Worm (Caenorhabditis elegans) whole organism, L4 larva: Measurements from ENCODE around the gene dohh-1.
A peak's percentile ranks its signal among the peaks of the same experiment; 100 is the strongest.

Source experiments
- D1046.2 ChIP-seq: fragments of 200-800 bp; sonication (Bioruptor generic); IDR thresholded peaks from 2 replicates; pipeline ENCODE4 v1.3.6; 2022; ENCODE audit warnings: missing genetic modification characterization, missing compliant biosample characterization
- F26F4.8 ChIP-seq: fragments of 200-800 bp; sonication (Bioruptor generic); conservative IDR thresholded peaks from 2 replicates; pipeline ENCODE4 v1.3.6; 2022; ENCODE audit warnings: missing genetic modification characterization, missing compliant biosample characterization
- F37D6.2 ChIP-seq: sonication (generic microtip); optimal IDR thresholded peaks from 2 replicates; lab custom pipeline; 2016; ENCODE audit warnings: mild to moderate bottlenecking, missing genetic modification characterization, missing compliant biosample characterization
- F44E2.7 ChIP-seq: fragments of 200-800 bp; sonication (Bioruptor generic); IDR thresholded peaks from 2 replicates; pipeline ENCODE4 v2.1.2; 2022; ENCODE audit warnings: missing genetic modification characterization, missing compliant biosample characterization
- F49E8.2 ChIP-seq: sonication (generic microtip); optimal IDR thresholded peaks from 2 replicates; lab custom pipeline; 2016; ENCODE audit warnings: missing compliant biosample characterization, mild to moderate bottlenecking, missing genetic modification characterization, borderline replicate concordance
- T20F7.1 ChIP-seq: fragments of 200-800 bp; sonication (Bioruptor generic); optimal IDR thresholded peaks from 2 replicates; lab custom pipeline; 2018; ENCODE audit warnings: mild to moderate bottlenecking, missing genetic modification characterization, missing compliant biosample characterization
- T26A8.4 ChIP-seq: fragments of 200-800 bp; sonication (Bioruptor generic); IDR thresholded peaks from 2 replicates; pipeline ENCODE4 v1.3.6; 2022; ENCODE audit warnings: missing genetic modification characterization, missing compliant biosample characterization
- Y105C5A.15 ChIP-seq: fragments of 200-800 bp; sonication (Bioruptor generic); IDR thresholded peaks from 2 replicates; pipeline ENCODE4 v1.3.6; 2022; ENCODE audit warnings: missing genetic modification characterization, missing compliant biosample characterization
- Y48G9A.11 ChIP-seq: fragments of 200-800 bp; sonication (Bioruptor generic); IDR thresholded peaks from 2 replicates; pipeline ENCODE4 v1.3.6; 2022; ENCODE audit warnings: missing genetic modification reagents, missing genetic modification characterization, missing compliant biosample characterization
- Y5F2A.4 ChIP-seq: fragments of 200-800 bp; sonication (Bioruptor generic); optimal IDR thresholded peaks from 2 replicates; lab custom pipeline; 2018; ENCODE audit warnings: mild to moderate bottlenecking, missing genetic modification characterization, missing compliant biosample characterization
- Y75B8A.6 ChIP-seq: fragments of 200-800 bp; sonication (Bioruptor generic); IDR thresholded peaks from 2 replicates; pipeline ENCODE4 v1.3.6; 2022; ENCODE audit warnings: missing genetic modification reagents, missing genetic modification characterization, missing compliant biosample characterization
- ZK546.5 ChIP-seq, 2 experiments: sonication (generic microtip); optimal IDR thresholded peaks; 2 replicates each; lab custom pipeline; 2017; ENCODE audit warnings: missing biosample characterization in 2 of 2, missing genetic modification characterization in 2 of 2
- ama-1 ChIP-seq: fragments of 150-350 bp; optimal IDR thresholded peaks from 2 replicates; lab custom pipeline; 2014; ENCODE audit warnings: inconsistent platforms, mixed read lengths
- ceh-32 ChIP-seq: sonication (generic microtip); optimal IDR thresholded peaks from 2 replicates; lab custom pipeline; 2016; ENCODE audit warnings: mild to moderate bottlenecking, missing genetic modification characterization, missing compliant biosample characterization; ENCODE audit not compliant: poor library complexity
- ceh-82 ChIP-seq: sonication (generic microtip); optimal IDR thresholded peaks from 2 replicates; lab custom pipeline; 2017; ENCODE audit warnings: missing biosample characterization, missing genetic modification characterization
- cey-2 ChIP-seq: sonication (generic microtip); optimal IDR thresholded peaks from 3 replicates; lab custom pipeline; 2017; ENCODE audit warnings: missing genetic modification characterization, mild to moderate bottlenecking, missing compliant biosample characterization, antibody characterized with exemption, borderline replicate concordance; ENCODE audit not compliant: insufficient read depth
- daf-12 ChIP-seq: fragments of 150-350 bp; optimal IDR thresholded peaks from 2 replicates; lab custom pipeline; 2014; ENCODE audit warnings: missing biosample characterization, missing genetic modification reagents, missing genetic modification characterization
- daf-19 ChIP-seq: fragments of 200-800 bp; sonication (Bioruptor generic); conservative IDR thresholded peaks from 2 replicates; pipeline ENCODE4 v1.3.6; 2022; ENCODE audit warnings: missing genetic modification characterization, missing compliant biosample characterization
- dmd-9 ChIP-seq: fragments of 200-800 bp; sonication (Bioruptor generic); IDR thresholded peaks from 2 replicates; pipeline ENCODE4 v1.3.6; 2022; ENCODE audit warnings: missing genetic modification reagents, missing genetic modification characterization, missing compliant biosample characterization
- dpl-1 ChIP-seq: fragments of 150-350 bp; optimal IDR thresholded peaks from 2 replicates; lab custom pipeline; 2014; ENCODE audit warnings: missing biosample characterization, missing genetic modification reagents, missing genetic modification characterization
- dve-1 ChIP-seq: sonication (generic microtip); optimal IDR thresholded peaks from 2 replicates; lab custom pipeline; 2017; ENCODE audit warnings: antibody characterized with exemption, mild to moderate bottlenecking, missing genetic modification characterization, missing compliant biosample characterization; ENCODE audit not compliant: insufficient read depth
- fkh-10 ChIP-seq: fragments of 150-350 bp; optimal IDR thresholded peaks from 2 replicates; lab custom pipeline; 2014; ENCODE audit warnings: missing biosample characterization, missing genetic modification reagents, missing genetic modification characterization
- gei-8 ChIP-seq: fragments of 200-800 bp; sonication (Bioruptor generic); optimal IDR thresholded peaks from 2 replicates; lab custom pipeline; 2018; ENCODE audit warnings: mild to moderate bottlenecking, missing genetic modification characterization, missing compliant biosample characterization
- hif-1 ChIP-seq, 2 experiments: sonication (generic microtip); optimal IDR thresholded peaks; 2 replicates each; lab custom pipeline; 2016 to 2017; ENCODE audit warnings: missing compliant biosample characterization in 2 of 2, missing genetic modification characterization in 2 of 2, missing genetic modification reagents in 2 of 2, missing genotype in 2 of 2, mild to moderate bottlenecking in 1 of 2
- hlh-11 ChIP-seq: fragments of 200-800 bp; sonication (Bioruptor generic); optimal IDR thresholded peaks from 2 replicates; lab custom pipeline; 2018; ENCODE audit warnings: mild to moderate bottlenecking, missing genetic modification characterization, missing compliant biosample characterization
- hlh-30 ChIP-seq: sonication (generic microtip); optimal IDR thresholded peaks from 2 replicates; lab custom pipeline; 2017; ENCODE audit warnings: antibody characterized with exemption, mild to moderate bottlenecking, missing genetic modification characterization, missing compliant biosample characterization; ENCODE audit not compliant: insufficient read depth
- lin-15B ChIP-seq: fragments of 150-350 bp; sonication (generic microtip); optimal IDR thresholded peaks from 3 replicates; lab custom pipeline; 2014; ENCODE audit warnings: missing biosample characterization, missing genetic modification characterization
- madf-9 ChIP-seq: fragments of 200-800 bp; sonication (Bioruptor generic); conservative IDR thresholded peaks from 2 replicates; pipeline ENCODE4 v1.3.6; 2022; ENCODE audit warnings: missing genetic modification reagents, missing genetic modification characterization, missing compliant biosample characterization
- mxl-2 ChIP-seq: fragments of 200-800 bp; sonication (Bioruptor generic); conservative IDR thresholded peaks from 2 replicates; pipeline ENCODE4 v1.3.6; 2022; ENCODE audit warnings: missing genetic modification reagents, missing genetic modification characterization, missing compliant biosample characterization
- mxl-3 ChIP-seq: fragments of 200-800 bp; sonication (Bioruptor generic); optimal IDR thresholded peaks from 2 replicates; lab custom pipeline; 2018; ENCODE audit warnings: mild to moderate bottlenecking, missing genetic modification characterization, missing compliant biosample characterization
- nhr-10 ChIP-seq: fragments of 150-350 bp; optimal IDR thresholded peaks from 2 replicates; lab custom pipeline; 2014; ENCODE audit warnings: missing biosample characterization, missing genetic modification characterization
- nhr-102 ChIP-seq: sonication (generic microtip); optimal IDR thresholded peaks from 2 replicates; lab custom pipeline; 2016; ENCODE audit warnings: mild to moderate bottlenecking, missing genetic modification characterization, moderate library complexity, missing compliant biosample characterization
- nhr-11 ChIP-seq: fragments of 150-350 bp; optimal IDR thresholded peaks from 2 replicates; lab custom pipeline; 2014; ENCODE audit warnings: missing biosample characterization, missing genetic modification characterization
- nhr-237 ChIP-seq: sonication (generic microtip); optimal IDR thresholded peaks from 2 replicates; lab custom pipeline; 2017; ENCODE audit warnings: missing biosample characterization, missing genetic modification characterization
- nhr-41 ChIP-seq: fragments of 200-800 bp; sonication (Bioruptor generic); IDR thresholded peaks from 2 replicates; pipeline ENCODE4 v1.3.6; 2022; ENCODE audit warnings: missing genetic modification reagents, missing genetic modification characterization, missing compliant biosample characterization
- nhr-42 ChIP-seq: fragments of 200-800 bp; sonication (Bioruptor generic); IDR thresholded peaks from 2 replicates; pipeline ENCODE4 v1.3.6; 2022; ENCODE audit warnings: missing genetic modification characterization, missing compliant biosample characterization
- nhr-76 ChIP-seq: fragments of 150-350 bp; optimal IDR thresholded peaks from 2 replicates; lab custom pipeline; 2014; ENCODE audit warnings: missing biosample characterization, missing genetic modification characterization
- nhr-77 ChIP-seq: fragments of 150-350 bp; optimal IDR thresholded peaks from 2 replicates; lab custom pipeline; 2014; ENCODE audit warnings: missing biosample characterization, missing genetic modification characterization
- pha-4 ChIP-seq, 2 experiments: fragments of 150-350 bp in 1 of 2; fragments of 200-800 bp in 1 of 2; sonication (Bioruptor generic) in 1 of 2; IDR thresholded peaks in 1 of 2; optimal IDR thresholded peaks in 1 of 2; 2 replicates each; pipeline versions ENCODE4 v1.3.6 to Lab custom; 2014 to 2022; ENCODE audit warnings: missing genetic modification characterization in 2 of 2, missing genetic modification reagents in 2 of 2, missing biosample characterization in 1 of 2, missing compliant biosample characterization in 1 of 2
- php-3 ChIP-seq: fragments of 200-800 bp; sonication (Bioruptor generic); IDR thresholded peaks from 2 replicates; pipeline ENCODE4 v1.3.6; 2022; ENCODE audit warnings: missing genetic modification reagents, missing genetic modification characterization, missing compliant biosample characterization
- skn-1 ChIP-seq: fragments of 150-350 bp; optimal IDR thresholded peaks from 2 replicates; lab custom pipeline; 2014; ENCODE audit warnings: missing biosample characterization, missing genetic modification characterization
- spr-3 ChIP-seq: fragments of 200-800 bp; sonication (Bioruptor generic); optimal IDR thresholded peaks from 2 replicates; lab custom pipeline; 2018; ENCODE audit warnings: mild to moderate bottlenecking, missing genetic modification characterization, missing compliant biosample characterization
- tra-1 ChIP-seq: fragments of 200-800 bp; sonication (Bioruptor generic); IDR thresholded peaks from 2 replicates; pipeline ENCODE4 v1.3.6; 2022; ENCODE audit warnings: missing genetic modification reagents, missing genetic modification characterization, missing compliant biosample characterization
- unc-39 ChIP-seq: sonication (generic microtip); optimal IDR thresholded peaks from 2 replicates; lab custom pipeline; 2017; ENCODE audit warnings: missing biosample characterization, missing genetic modification characterization
- unc-62 ChIP-seq, 3 experiments: fragments of 150-350 bp in 1 of 3; sonication (generic microtip); optimal IDR thresholded peaks in 2 of 3; peaks in 1 of 3; 1 replicate in 1 of 3; 2 replicates in 2 of 3; lab custom pipeline; 2014 to 2017; ENCODE audit warnings: missing biosample characterization in 3 of 3, missing genetic modification characterization in 3 of 3, missing genetic modification reagents in 3 of 3, missing genotype in 1 of 3
- vab-7 ChIP-seq: fragments of 200-800 bp; sonication (Bioruptor generic); IDR thresholded peaks from 2 replicates; pipeline ENCODE4 v1.3.6; 2022; ENCODE audit warnings: missing genetic modification reagents, missing genetic modification characterization, missing compliant biosample characterization
- zip-11 ChIP-seq: fragments of 200-800 bp; sonication (Bioruptor generic); IDR thresholded peaks from 2 replicates; pipeline ENCODE4 v1.3.6; 2022; ENCODE audit warnings: missing genetic modification characterization, missing compliant biosample characterization

The dohh-1 gene

DNA sequence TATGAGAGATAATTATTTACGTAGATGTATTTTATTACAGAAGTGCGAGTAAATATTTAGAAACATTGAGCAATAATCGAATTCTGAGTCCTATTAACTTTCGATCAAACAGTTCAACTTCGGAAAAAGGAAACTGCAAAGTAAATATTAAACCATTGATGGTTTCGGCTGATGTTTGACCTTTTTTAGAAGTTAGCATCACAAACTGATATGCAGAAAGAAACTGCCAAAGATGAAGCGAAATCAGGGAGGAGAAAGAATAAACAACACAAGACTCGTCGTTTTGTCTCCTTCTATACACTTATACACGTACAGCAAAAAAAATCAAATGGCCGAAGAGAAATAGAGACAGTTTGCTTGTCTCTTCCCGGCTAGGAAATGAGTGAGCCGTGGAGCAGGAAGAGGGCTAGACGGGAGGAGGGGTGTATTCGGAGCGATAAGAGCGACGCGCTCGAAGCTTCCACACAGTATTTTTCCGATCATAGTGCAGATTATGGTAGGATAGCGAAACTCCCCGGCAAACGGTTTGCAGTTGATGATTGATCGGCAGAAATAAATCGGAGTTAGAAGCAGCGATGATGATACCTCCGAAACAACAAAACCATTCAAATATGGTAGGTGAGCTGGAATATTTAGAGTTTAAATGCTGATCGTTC, 23.1 kb upstream of the dohh-1 start (continued):
- TF ChIP-seq nhr-77 (tag; lab: Kevin White, UChicago) (no peak), ama-1 (lab: Kevin White, UChicago) (peak; percentile 42), dpl-1 (no peak), nhr-237 (tag; lab: Kevin White, UChicago) (no peak), lin-15B (no peak), cey-2 (tag; lab: Kevin White, UChicago) (no peak)

ce11 chrII:10557206-10557574, 22.6 kb upstream of the dohh-1 start:
- TF ChIP-seq skn-1 (tag; lab: Kevin White, UChicago): no peak
- TF ChIP-seq D1046.2: no peak
- no peak for TF ChIP-seq spr-3 (GFP tag; lab: Kevin White, UChicago)
- TF ChIP-seq Y105C5A.15 (GFP tag; lab: Robert Waterston, UW): no peak
- TF ChIP-seq ceh-32 (tag; lab: Kevin White, UChicago): no peak
- no peak for TF ChIP-seq Y5F2A.4
- TF ChIP-seq F37D6.2: no peak
- no peak for TF ChIP-seq nhr-10 (tag; lab: Kevin White, UChicago)
- TF ChIP-seq dve-1: peak; percentile 85
- no peak for TF ChIP-seq ceh-82 (tag; lab: Kevin White, UChicago)
- TF ChIP-seq gei-8 (GFP tag; lab: Kevin White, UChicago): no peak
- TF ChIP-seq ZK546.5 (tag; optimal IDR thresholded peaks at IDR 0.05; lab: Kevin White, UChicago): no peak
- 0 out of 2 replicates have a peak, but pooled peaks have one; percentile 2 for TF ChIP-seq tra-1
- peak; percentile 94 for TF ChIP-seq hlh-30
- TF ChIP-seq nhr-42 (GFP tag; lab: Robert Waterston, UW): no peak
- TF ChIP-seq madf-9 (GFP tag; lab: Robert Waterston, UW): no peak
- peak; percentile 40 for TF ChIP-seq T20F7.1 (GFP tag; lab: Kevin White, UChicago)
- TF ChIP-seq mxl-3: peak; percentile 2
- no peak for TF ChIP-seq Y48G9A.11 (GFP tag; lab: Robert Waterston, UW)
- TF ChIP-seq unc-39: no peak
- TF ChIP-seq hlh-11 (tag; lab: Kevin White, UChicago): peak; percentile 53
- TF ChIP-seq unc-62 (GFP tag; optimal IDR thresholded peaks at IDR 0.05 in 1 of 2; lab: Kevin White, UChicago): peak in 1 of 2 experiments; percentile 70
- no peak for TF ChIP-seq unc-62 (tag; optimal IDR thresholded peaks at IDR 0.05; lab: Kevin White, UChicago)
- TF ChIP-seq Y75B8A.6 (GFP tag; lab: Robert Waterston, UW): no peak
- no peak for TF ChIP-seq daf-12 (tag; lab: Kevin White, UChicago)
- no peak for TF ChIP-seq F49E8.2 (tag; lab: Kevin White, UChicago)
- TF ChIP-seq pha-4 (GFP tag; IDR thresholded peaks at IDR 0.05; lab: Robert Waterston, UW): no peak
- TF ChIP-seq pha-4 (tag; optimal IDR thresholded peaks at IDR 0.05; lab: Kevin White, UChicago): no peak
- TF ChIP-seq dmd-9 (GFP tag; lab: Robert Waterston, UW): no peak
- TF ChIP-seq F26F4.8: no peak
- peak; percentile 29 for TF ChIP-seq nhr-11 (tag; lab: Kevin White, UChicago)
- no peak for TF ChIP-seq nhr-41 (GFP tag; lab: Robert Waterston, UW)
- TF ChIP-seq hif-1 (tag; optimal IDR thresholded peaks at IDR 0.05; lab: Kevin White, UChicago): peak in 1 of 2 experiments; percentile 3
- no peak for TF ChIP-seq php-3 (GFP tag; lab: Robert Waterston, UW)
- peak; percentile 38 for TF ChIP-seq cey-2 (tag; lab: Kevin White, UChicago)
- no peak for TF ChIP-seq zip-11 (GFP tag; lab: Robert Waterston, UW)
- no peak for TF ChIP-seq mxl-2 (GFP tag; lab: Robert Waterston, UW)
- TF ChIP-seq ama-1 (lab: Kevin White, UChicago): no peak
- TF ChIP-seq nhr-102 (tag; lab: Kevin White, UChicago): no peak
- no peak for TF ChIP-seq vab-7 (GFP tag; lab: Robert Waterston, UW)
- no peak for TF ChIP-seq nhr-76 (tag; lab: Kevin White, UChicago)
- TF ChIP-seq T26A8.4 (GFP tag; lab: Robert Waterston, UW): no peak
- no peak for TF ChIP-seq daf-19 (GFP tag; lab: Robert Waterston, UW)
- no peak for TF ChIP-seq fkh-10
- TF ChIP-seq F44E2.7 (GFP tag; lab: Robert Waterston, UW): no peak
